Worm (Caenorhabditis elegans): ENCODE measurements around the gene sup-12.

sup-12 gene

DNA sequence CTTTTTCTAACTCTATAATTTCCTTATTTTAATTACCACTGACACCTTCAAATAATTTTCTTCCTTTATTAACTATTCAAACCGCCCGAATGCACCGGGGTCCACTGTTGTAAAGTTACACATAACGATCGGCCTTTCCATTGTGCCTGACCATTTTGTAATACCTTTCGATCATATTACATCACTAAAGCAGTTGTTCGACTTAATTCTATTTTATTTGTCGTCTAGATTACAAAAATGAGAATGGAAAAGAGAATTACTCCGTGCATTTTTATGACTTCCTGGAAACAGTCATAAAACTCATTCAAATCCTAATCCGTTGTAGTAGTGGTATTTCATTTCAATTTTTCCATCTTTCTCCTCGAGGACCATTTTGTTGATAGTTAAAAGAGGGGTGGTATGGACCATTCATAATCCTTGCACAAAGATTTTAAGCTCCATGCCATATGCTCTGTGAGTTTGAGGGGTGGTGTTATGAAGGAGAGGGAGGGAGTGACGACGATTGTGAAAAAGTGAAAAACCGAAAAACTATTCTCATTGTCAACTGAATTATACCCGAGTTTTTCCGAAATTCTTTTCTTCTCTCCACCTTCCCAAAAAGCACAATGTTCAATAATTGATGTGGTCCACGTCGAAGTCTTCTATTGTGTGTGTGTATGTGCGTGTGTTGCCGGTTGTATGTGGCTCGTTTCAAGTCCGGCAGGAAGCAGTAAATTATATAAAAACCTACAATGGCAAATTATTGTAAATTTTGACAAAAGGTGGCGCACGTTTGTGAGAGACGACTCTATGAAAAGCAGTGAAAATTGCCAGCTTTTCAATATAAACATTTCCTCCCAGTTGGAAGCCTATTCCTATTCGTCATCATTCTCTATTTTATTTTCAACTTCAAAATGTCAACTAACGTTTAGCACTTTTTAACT lies 5.9 kb upstream of the sup-12 start:
- TF ChIP-seq ceh-82 (tag; optimal IDR thresholded peaks at IDR 0.05) (no peak), dve-1 (tag; optimal IDR thresholded peaks at IDR 0.05; ENCODE audit: insufficient read depth) (no peak), madf-9 (GFP tag; conservative IDR thresholded peaks at IDR 0.05) (no peak), ztf-11 (tag; optimal IDR thresholded peaks at IDR 0.05) (no peak), unc-62 (GFP tag; optimal IDR thresholded peaks at IDR 0.05 in 1 of 2) (peak in 1 of 2 experiments; percentile 95), unc-62 (tag; optimal IDR thresholded peaks at IDR 0.05) (no peak), nhr-48 (tag; optimal IDR thresholded peaks at IDR 0.05) (no peak), spr-3 (GFP tag; optimal IDR thresholded peaks at IDR 0.05) (no peak), lir-3 (tag; optimal IDR thresholded peaks at IDR 0.05) (no peak), aha-1 (tag) (peak; percentile 64), spr-1 (tag; optimal IDR thresholded peaks at IDR 0.05) (no peak), egl-43 (GFP tag; IDR thresholded peaks at IDR 0.05) (no peak), tra-1 (GFP tag; IDR thresholded peaks at IDR 0.05) (no peak), ces-1 (GFP tag; optimal IDR thresholded peaks at IDR 0.05) (no peak)

ce11 chrX:3900715-3901114 lies 3.7 kb upstream of the sup-12 start:
- TF ChIP-seq nhr-10 (tag; optimal IDR thresholded peaks at IDR 0.05): no peak
- TF ChIP-seq saeg-2 (GFP tag; IDR thresholded peaks at IDR 0.05): no peak
- peak in 1 of 2 experiments; percentile 27 for TF ChIP-seq daf-16 (GFP tag; optimal IDR thresholded peaks at IDR 0.05)
- TF ChIP-seq daf-16 (tag; optimal IDR thresholded peaks at IDR 0.05): no peak
- peak; percentile 54; the same call in 1 of the 2 replicates for TF ChIP-seq D1046.2 (GFP tag; IDR thresholded peaks at IDR 0.05)
- TF ChIP-seq gei-8 (GFP tag; optimal IDR thresholded peaks at IDR 0.05): no peak
- no peak for TF ChIP-seq ceh-44 (GFP tag; IDR thresholded peaks at IDR 0.05)
- TF ChIP-seq F26F4.8 (GFP tag; conservative IDR thresholded peaks at IDR 0.05): no peak
- TF ChIP-seq egl-43 (GFP tag; IDR thresholded peaks at IDR 0.05): no peak
- TF ChIP-seq duxl-1 (tag; optimal IDR thresholded peaks at IDR 0.05; ENCODE audit: poor library complexity): no peak
- TF ChIP-seq unc-130 (GFP tag; optimal IDR thresholded peaks at IDR 0.05): no peak
- no peak for TF ChIP-seq php-3 (GFP tag; IDR thresholded peaks at IDR 0.05)
- TF ChIP-seq snpc-4 (tag; optimal IDR thresholded peaks at IDR 0.05): no peak
- TF ChIP-seq F10B5.3 (tag; optimal IDR thresholded peaks at IDR 0.05): no peak
- TF ChIP-seq nhr-6 (tag; optimal IDR thresholded peaks at IDR 0.05): no peak
- TF ChIP-seq F37D6.2 (tag; optimal IDR thresholded peaks at IDR 0.05): no peak
- TF ChIP-seq nhr-11 (tag; optimal IDR thresholded peaks at IDR 0.05): peak; percentile 10
- no peak for TF ChIP-seq spr-1 (tag; optimal IDR thresholded peaks at IDR 0.05)
- TF ChIP-seq ceh-20 (GFP tag; IDR thresholded peaks at IDR 0.05): no peak
- no peak for TF ChIP-seq cey-2 (tag; optimal IDR thresholded peaks at IDR 0.05; ENCODE audit: borderline replicate concordance, insufficient read depth)
- no peak for TF ChIP-seq tra-1 (GFP tag; IDR thresholded peaks at IDR 0.05)
- TF ChIP-seq nhr-237 (tag; optimal IDR thresholded peaks at IDR 0.05): no peak
- TF ChIP-seq nhr-28 (tag; optimal IDR thresholded peaks at IDR 0.05): no peak
- no peak for TF ChIP-seq ctbp-1 (GFP tag; IDR thresholded peaks at IDR 0.05)
- no peak for TF ChIP-seq madf-5 (GFP tag; IDR thresholded peaks at IDR 0.05)
- no peak for TF ChIP-seq unc-62 (GFP tag; optimal IDR thresholded peaks at IDR 0.05 in 1 of 2)
- no peak for TF ChIP-seq unc-62 (tag; optimal IDR thresholded peaks at IDR 0.05)
- no peak for TF ChIP-seq vab-7 (GFP tag; IDR thresholded peaks at IDR 0.05)
- no peak for TF ChIP-seq ztf-7 (tag; optimal IDR thresholded peaks at IDR 0.05)
- TF ChIP-seq lin-39 (tag; optimal IDR thresholded peaks at IDR 0.05): no peak
- TF ChIP-seq ceh-82 (tag; optimal IDR thresholded peaks at IDR 0.05): no peak
- peak; percentile 84; the same call in 1 of the 2 replicates for TF ChIP-seq set-16 (GFP tag; IDR thresholded peaks at IDR 0.05)
- TF ChIP-seq ztf-11 (tag; optimal IDR thresholded peaks at IDR 0.05): no peak
- peak; percentile 65 for TF ChIP-seq hlh-11 (tag; optimal IDR thresholded peaks at IDR 0.05)
- 0 out of 2 replicates have a peak, but pooled peaks have one; percentile 9 for TF ChIP-seq dmd-6 (GFP tag; IDR thresholded peaks at IDR 0.05)
- no peak for TF ChIP-seq ceh-32 (tag; optimal IDR thresholded peaks at IDR 0.05; ENCODE audit: poor library complexity)
- TF ChIP-seq nhr-102 (tag; optimal IDR thresholded peaks at IDR 0.05): no peak
- TF ChIP-seq ZK337.2 (GFP tag; IDR thresholded peaks at IDR 0.05): no peak
- TF ChIP-seq T26A8.4 (GFP tag; IDR thresholded peaks at IDR 0.05): 0 out of 2 replicates have a peak, but pooled peaks have one; percentile 24
- TF ChIP-seq pqm-1 (tag; optimal IDR thresholded peaks at IDR 0.05): no peak
